Worm (Caenorhabditis elegans): ENCODE results near the gene polk-1.

polk-1 gene

DNA sequence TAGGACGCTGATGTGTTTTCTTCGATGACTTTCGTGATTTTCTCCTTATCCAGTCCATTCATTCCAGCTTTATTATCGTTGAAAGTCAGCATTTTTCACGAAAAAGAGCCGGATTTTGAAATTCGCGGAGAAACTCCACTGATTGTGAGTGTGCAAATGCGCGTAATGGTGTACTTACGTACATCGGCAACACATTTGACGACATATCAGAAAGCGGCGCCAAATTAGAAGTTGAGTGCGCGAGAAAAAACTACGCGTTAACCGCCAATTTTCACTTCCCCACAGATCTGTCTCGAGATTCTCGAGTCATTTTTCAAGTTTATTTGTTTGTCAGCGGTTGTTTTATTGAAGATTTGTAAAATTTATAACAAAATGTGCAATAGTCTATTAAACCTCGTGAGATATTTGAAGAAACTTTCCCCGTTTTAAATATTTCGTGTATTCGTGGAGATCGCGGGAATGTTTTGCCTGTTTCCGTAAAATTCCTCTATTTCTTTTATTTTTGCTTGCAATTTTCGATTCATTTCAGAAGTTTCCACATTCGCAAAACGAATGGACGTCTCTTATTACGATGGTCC lies at the start of gene polk-1, which contains the start of gene gpr-1:
Gene polk-1 (minus strand): TSS at position 186 of the 578 bp plus-strand sequence.
Gene gpr-1 (plus strand): TSS at position 528 of the 578 bp plus-strand sequence.
- TF ChIP-seq ztf-23 (GFP tag; IDR thresholded peaks at IDR 0.05): no peak
- TF ChIP-seq tab-1 (GFP tag; IDR thresholded peaks at IDR 0.05): no peak
- TF ChIP-seq flt-1 (GFP tag; IDR thresholded peaks at IDR 0.05): no peak
- no peak for TF ChIP-seq med-1 (GFP tag; optimal IDR thresholded peaks at IDR 0.05; ENCODE audit: insufficient read depth)
- no peak for TF ChIP-seq T22C8.4 (GFP tag; IDR thresholded peaks at IDR 0.05)
- TF ChIP-seq klf-2 (GFP tag; conservative IDR thresholded peaks at IDR 0.05): no peak
- no peak for TF ChIP-seq cog-1 (tag; optimal IDR thresholded peaks at IDR 0.05)
- TF ChIP-seq ztf-29 (GFP tag; IDR thresholded peaks at IDR 0.05): no peak
- TF ChIP-seq ref-1 (GFP tag; conservative IDR thresholded peaks at IDR 0.05): no peak

DNA sequence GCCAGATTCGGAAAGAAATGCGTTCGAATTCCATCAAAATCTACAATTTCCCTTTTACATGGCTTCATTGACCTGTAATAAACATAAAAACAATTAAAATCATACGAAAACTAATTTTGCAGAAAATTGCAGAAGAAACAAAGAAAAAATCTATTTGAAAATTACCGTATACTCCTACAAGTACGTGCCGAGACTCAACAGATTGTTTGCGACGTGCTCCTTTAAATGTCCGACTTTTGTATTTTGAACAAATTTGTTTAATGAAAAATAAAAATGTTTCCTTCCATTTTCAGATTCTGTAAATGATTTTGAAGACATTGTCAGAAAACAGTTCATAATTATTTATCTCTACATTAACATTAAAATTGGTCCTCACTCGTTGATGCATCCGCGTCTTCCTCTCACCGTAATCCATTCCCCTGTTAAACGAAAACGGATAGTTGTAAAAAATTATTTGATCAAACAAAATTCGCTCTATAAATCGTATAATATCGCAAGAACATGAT lies 46.6 kb upstream of the polk-1 start, which contains the start of gene pgl-2:
Gene pgl-2 (minus strand): TSS at position 456 of the 506 bp plus-strand sequence.
- TF ChIP-seq flt-1 (GFP tag; IDR thresholded peaks at IDR 0.05): no peak
- no peak for TF ChIP-seq tab-1 (GFP tag; IDR thresholded peaks at IDR 0.05)
- TF ChIP-seq ztf-29 (GFP tag; IDR thresholded peaks at IDR 0.05): no peak
- no peak for TF ChIP-seq ref-1 (GFP tag; conservative IDR thresholded peaks at IDR 0.05)
- no peak for TF ChIP-seq med-1 (GFP tag; optimal IDR thresholded peaks at IDR 0.05; ENCODE audit: insufficient read depth)
- TF ChIP-seq T22C8.4 (GFP tag; IDR thresholded peaks at IDR 0.05): no peak
- no peak for TF ChIP-seq klf-2 (GFP tag; conservative IDR thresholded peaks at IDR 0.05)
- no peak for TF ChIP-seq cog-1 (tag; optimal IDR thresholded peaks at IDR 0.05)
- no peak for TF ChIP-seq ztf-23 (GFP tag; IDR thresholded peaks at IDR 0.05)

DNA sequence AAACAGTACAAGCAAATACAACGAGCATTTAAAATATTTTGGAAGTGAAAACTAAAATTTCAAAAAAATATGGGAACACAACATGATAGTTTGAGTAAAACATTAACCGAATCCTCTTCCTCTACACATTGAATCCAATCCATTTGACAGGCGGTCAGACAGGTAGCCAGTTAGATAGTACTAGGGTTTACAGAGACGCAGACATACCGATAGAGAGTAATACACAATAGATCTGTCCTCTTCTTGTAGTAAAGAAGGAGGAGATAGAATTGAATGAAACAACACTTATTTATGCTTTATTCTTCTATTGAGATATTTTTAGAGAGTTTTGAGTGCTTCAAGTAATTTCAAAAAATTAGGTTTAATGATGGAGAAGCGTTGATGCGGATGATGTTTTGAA lies 40.3 kb upstream of the polk-1 start:
- TF ChIP-seq med-1 (GFP tag; optimal IDR thresholded peaks at IDR 0.05; ENCODE audit: insufficient read depth) (no peak), flt-1 (GFP tag; IDR thresholded peaks at IDR 0.05) (no peak), ztf-23 (GFP tag; IDR thresholded peaks at IDR 0.05) (no peak), ztf-29 (GFP tag; IDR thresholded peaks at IDR 0.05) (no peak), klf-2 (GFP tag; conservative IDR thresholded peaks at IDR 0.05) (no peak), T22C8.4 (GFP tag; IDR thresholded peaks at IDR 0.05) (no peak), ref-1 (GFP tag; conservative IDR thresholded peaks at IDR 0.05) (no peak), cog-1 (tag; optimal IDR thresholded peaks at IDR 0.05) (no peak), tab-1 (GFP tag; IDR thresholded peaks at IDR 0.05) (no peak)

DNA sequence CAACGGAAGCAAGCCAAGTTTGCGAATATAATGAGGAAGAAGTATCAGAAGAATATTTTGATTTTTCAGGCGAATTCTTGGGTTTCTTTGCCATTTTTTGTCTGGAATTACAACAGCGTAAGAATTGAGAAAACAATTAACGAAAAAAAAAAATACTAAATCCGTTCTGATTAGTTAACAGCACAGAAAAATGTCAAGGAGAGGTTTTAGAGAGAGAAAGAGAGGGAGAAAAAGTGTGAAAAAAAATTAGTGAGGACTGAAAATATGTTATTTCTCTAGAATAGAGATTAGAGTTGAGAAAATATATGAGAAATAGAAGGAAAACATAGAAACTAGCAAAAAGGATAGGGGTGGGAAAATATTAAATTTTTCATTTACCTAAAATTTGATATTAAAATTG lies 39.0 kb upstream of the polk-1 start, which contains the start of gene dpy-19:
Gene dpy-19 (minus strand): TSS at position 101 of the 400 bp plus-strand sequence.
- TF ChIP-seq ref-1 (GFP tag; conservative IDR thresholded peaks at IDR 0.05): no peak
- TF ChIP-seq flt-1 (GFP tag; IDR thresholded peaks at IDR 0.05): no peak
- TF ChIP-seq med-1 (GFP tag; optimal IDR thresholded peaks at IDR 0.05; ENCODE audit: insufficient read depth): no peak
- no peak for TF ChIP-seq ztf-29 (GFP tag; IDR thresholded peaks at IDR 0.05)
- TF ChIP-seq klf-2 (GFP tag; conservative IDR thresholded peaks at IDR 0.05): no peak
- no peak for TF ChIP-seq tab-1 (GFP tag; IDR thresholded peaks at IDR 0.05)
- TF ChIP-seq cog-1 (tag; optimal IDR thresholded peaks at IDR 0.05): no peak
- TF ChIP-seq T22C8.4 (GFP tag; IDR thresholded peaks at IDR 0.05): no peak
- no peak for TF ChIP-seq ztf-23 (GFP tag; IDR thresholded peaks at IDR 0.05)

DNA sequence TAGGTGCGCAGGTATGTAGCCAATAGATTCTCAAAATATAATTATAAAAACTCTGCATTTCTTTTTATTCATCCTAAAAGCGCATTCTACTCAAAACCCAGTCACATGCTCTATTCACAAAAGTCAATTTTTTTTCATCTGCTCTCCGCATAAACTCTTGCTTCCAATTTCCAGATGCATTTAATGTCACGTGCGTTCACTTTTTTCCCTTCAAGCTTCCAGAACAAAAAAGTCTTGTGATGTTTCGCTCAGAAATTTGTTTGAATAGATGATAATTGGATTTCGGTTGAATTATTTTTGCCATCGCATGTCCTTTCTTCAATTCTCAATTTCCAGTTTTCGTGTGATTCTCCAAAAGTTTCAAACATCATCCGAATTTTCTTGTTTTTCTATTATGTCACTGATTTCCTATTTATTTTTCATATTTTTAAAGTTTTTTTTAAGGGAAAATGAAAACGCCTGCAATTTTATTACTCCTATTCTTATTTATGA lies 36.6 kb upstream of the polk-1 start, which contains the start of gene F22B7.1:
Gene F22B7.1 (plus strand): TSS at position 442 of the 492 bp plus-strand sequence.
- TF ChIP-seq ref-1 (GFP tag; conservative IDR thresholded peaks at IDR 0.05) (no peak), tab-1 (GFP tag; IDR thresholded peaks at IDR 0.05) (no peak), ztf-23 (GFP tag; IDR thresholded peaks at IDR 0.05) (no peak), T22C8.4 (GFP tag; IDR thresholded peaks at IDR 0.05) (no peak), cog-1 (tag; optimal IDR thresholded peaks at IDR 0.05) (no peak), flt-1 (GFP tag; IDR thresholded peaks at IDR 0.05) (no peak), med-1 (GFP tag; optimal IDR thresholded peaks at IDR 0.05; ENCODE audit: insufficient read depth) (no peak), klf-2 (GFP tag; conservative IDR thresholded peaks at IDR 0.05) (no peak), ztf-29 (GFP tag; IDR thresholded peaks at IDR 0.05) (no peak)

DNA sequence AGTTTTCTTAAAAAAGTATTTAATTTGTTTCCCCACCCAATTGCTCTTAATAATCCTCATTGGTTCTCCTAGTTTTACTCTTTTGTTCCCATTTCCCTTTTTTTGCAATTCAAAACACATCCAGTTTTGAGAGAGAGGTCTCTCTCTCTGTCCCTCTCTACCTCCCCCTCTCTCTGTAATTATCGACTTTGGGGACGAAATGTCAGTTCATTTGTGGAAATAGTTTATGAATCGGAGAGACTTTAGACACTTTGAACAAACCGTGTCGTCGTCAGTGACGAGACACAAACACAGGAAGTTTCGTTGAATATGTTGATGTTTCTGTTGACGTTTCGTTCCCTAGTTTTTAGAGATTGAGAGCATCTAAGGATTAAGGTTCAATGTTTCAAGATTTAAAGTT lies 34.8 kb upstream of the polk-1 start:
- TF ChIP-seq klf-2 (GFP tag; conservative IDR thresholded peaks at IDR 0.05): no peak
- TF ChIP-seq cog-1 (tag; optimal IDR thresholded peaks at IDR 0.05): no peak
- TF ChIP-seq tab-1 (GFP tag; IDR thresholded peaks at IDR 0.05): no peak
- TF ChIP-seq T22C8.4 (GFP tag; IDR thresholded peaks at IDR 0.05): no peak
- TF ChIP-seq flt-1 (GFP tag; IDR thresholded peaks at IDR 0.05): no peak
- no peak for TF ChIP-seq ref-1 (GFP tag; conservative IDR thresholded peaks at IDR 0.05)
- TF ChIP-seq ztf-23 (GFP tag; IDR thresholded peaks at IDR 0.05): no peak
- no peak for TF ChIP-seq ztf-29 (GFP tag; IDR thresholded peaks at IDR 0.05)
- TF ChIP-seq med-1 (GFP tag; optimal IDR thresholded peaks at IDR 0.05; ENCODE audit: insufficient read depth): no peak

DNA sequence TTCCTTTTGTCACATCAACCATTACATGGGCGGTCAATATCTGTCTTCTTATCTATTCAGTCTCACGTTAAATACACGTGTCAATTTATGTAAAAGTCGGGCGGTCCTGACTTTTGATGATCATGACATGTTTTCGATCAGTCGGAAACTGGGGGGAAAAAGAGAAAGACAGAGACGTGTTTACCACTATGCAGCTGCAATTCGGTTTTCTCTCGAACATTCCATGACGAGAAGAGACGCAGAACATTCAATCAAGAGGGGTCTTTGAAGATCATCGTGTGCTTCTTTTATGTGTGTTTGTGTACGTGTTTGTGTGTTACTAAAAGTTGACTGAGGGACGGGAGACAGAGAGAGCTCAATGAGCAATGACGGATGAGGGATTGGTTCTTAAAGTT lies 30.0 kb upstream of the polk-1 start:
- TF ChIP-seq med-1 (GFP tag; optimal IDR thresholded peaks at IDR 0.05; ENCODE audit: insufficient read depth) (no peak), cog-1 (tag; optimal IDR thresholded peaks at IDR 0.05) (no peak), T22C8.4 (GFP tag; IDR thresholded peaks at IDR 0.05) (no peak), ztf-23 (GFP tag; IDR thresholded peaks at IDR 0.05) (no peak), tab-1 (GFP tag; IDR thresholded peaks at IDR 0.05) (no peak), ztf-29 (GFP tag; IDR thresholded peaks at IDR 0.05) (no peak), flt-1 (GFP tag; IDR thresholded peaks at IDR 0.05) (no peak), ref-1 (GFP tag; conservative IDR thresholded peaks at IDR 0.05) (no peak), klf-2 (GFP tag; conservative IDR thresholded peaks at IDR 0.05) (no peak)

DNA sequence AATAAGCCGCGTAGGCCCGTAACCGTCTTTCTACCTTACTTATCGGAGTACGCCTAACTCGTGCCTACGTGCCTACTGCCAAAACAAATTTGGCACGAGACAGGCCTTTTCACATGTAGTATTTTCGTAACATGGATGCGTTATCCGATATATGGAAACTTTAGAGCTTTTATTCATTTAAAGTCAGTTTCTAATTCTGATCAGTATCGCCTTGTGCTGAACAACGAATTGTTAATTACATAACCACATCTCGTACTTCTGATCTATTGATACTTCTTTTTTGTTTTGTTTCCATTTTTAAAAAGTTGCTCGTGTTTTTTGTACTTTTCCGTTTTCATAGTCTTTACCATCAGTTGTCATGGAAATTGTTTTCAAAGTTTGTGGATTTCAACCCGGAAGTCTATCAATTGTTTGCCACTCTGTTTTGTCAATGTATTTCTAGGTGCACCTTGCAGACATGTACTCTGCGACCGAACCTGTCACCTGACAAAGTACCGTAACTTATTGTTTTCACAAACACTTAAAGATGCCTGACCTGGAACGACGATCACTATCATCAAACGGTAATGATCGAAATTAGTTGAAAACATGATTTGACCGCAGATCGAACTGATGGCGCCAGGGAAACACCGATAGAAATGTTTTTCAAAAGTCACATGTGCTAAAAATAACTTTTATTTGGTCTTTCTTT lies 29.4 kb upstream of the polk-1 start:
- TF ChIP-seq T22C8.4 (GFP tag; IDR thresholded peaks at IDR 0.05) (no peak), cog-1 (tag; optimal IDR thresholded peaks at IDR 0.05) (no peak), tab-1 (GFP tag; IDR thresholded peaks at IDR 0.05) (no peak), med-1 (GFP tag; optimal IDR thresholded peaks at IDR 0.05; ENCODE audit: insufficient read depth) (no peak), ztf-29 (GFP tag; IDR thresholded peaks at IDR 0.05) (no peak)

DNA sequence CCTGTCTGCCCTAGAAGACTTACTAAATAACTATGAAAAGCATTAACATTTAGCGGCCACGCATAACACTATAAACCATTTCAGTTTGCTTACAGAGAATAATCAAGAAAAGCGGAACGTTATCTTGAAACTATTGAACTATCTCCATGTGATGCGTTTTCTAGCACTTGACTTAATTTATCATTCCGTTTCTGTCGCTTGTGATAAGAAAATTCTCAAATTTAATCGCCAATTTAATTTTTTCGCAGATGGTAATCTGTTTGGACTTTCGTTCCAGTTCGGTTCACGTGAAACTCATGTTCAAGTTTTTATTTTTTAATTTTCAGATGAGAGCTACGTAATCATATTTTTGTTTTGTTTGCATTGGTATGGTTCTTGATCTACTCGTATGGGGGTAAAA lies 28.6 kb upstream of the polk-1 start:
- TF ChIP-seq tab-1 (GFP tag; IDR thresholded peaks at IDR 0.05): no peak
- no peak for TF ChIP-seq flt-1 (GFP tag; IDR thresholded peaks at IDR 0.05)
- TF ChIP-seq ztf-29 (GFP tag; IDR thresholded peaks at IDR 0.05): no peak
- TF ChIP-seq ref-1 (GFP tag; conservative IDR thresholded peaks at IDR 0.05): no peak
- TF ChIP-seq med-1 (GFP tag; optimal IDR thresholded peaks at IDR 0.05; ENCODE audit: insufficient read depth): no peak
- TF ChIP-seq klf-2 (GFP tag; conservative IDR thresholded peaks at IDR 0.05): no peak
- TF ChIP-seq T22C8.4 (GFP tag; IDR thresholded peaks at IDR 0.05): no peak
- no peak for TF ChIP-seq ztf-23 (GFP tag; IDR thresholded peaks at IDR 0.05)
- no peak for TF ChIP-seq cog-1 (tag; optimal IDR thresholded peaks at IDR 0.05)
